Worm (Caenorhabditis elegans): ENCODE measurements around the gene nhr-234.

The nhr-234 gene

ce11 chrII:12669882-12670281 is 33.4 kb downstream of the nhr-234 start:
- TF ChIP-seq unc-62 (GFP tag; optimal IDR thresholded peaks at IDR 0.05) = no peak

- TF ChIP-seq unc-62 (GFP tag; optimal IDR thresholded peaks at IDR 0.05) = no peak
Measured at ce11 chrII:12670877-12671864, 34.7 kb downstream of the nhr-234 start.

ce11 chrII:12671892-12672291 is 35.4 kb downstream of the nhr-234 start:
- TF ChIP-seq unc-62 (GFP tag; optimal IDR thresholded peaks at IDR 0.05) = no peak

ce11 chrII:12672512-12672911 is 36.0 kb downstream of the nhr-234 start:
- no peak for TF ChIP-seq unc-62 (GFP tag; optimal IDR thresholded peaks at IDR 0.05)

ce11 chrII:12673311-12673710 is 36.8 kb downstream of the nhr-234 start:
- no peak for TF ChIP-seq unc-62 (GFP tag; optimal IDR thresholded peaks at IDR 0.05)

- TF ChIP-seq unc-62 (GFP tag; optimal IDR thresholded peaks at IDR 0.05) = no peak
Measured at ce11 chrII:12677710-12677974, 41.2 kb downstream of the nhr-234 start, which contains the start of gene Y38E10A.22. TSS of gene Y38E10A.22 (minus strand) at chrII:12677810.

- no peak for TF ChIP-seq unc-62 (GFP tag; optimal IDR thresholded peaks at IDR 0.05)
Measured at ce11 chrII:12677975-12678866, 41.7 kb downstream of the nhr-234 start.

ce11 chrII:12678867-12679134 is 42.3 kb downstream of the nhr-234 start, which contains the start of gene Y38E10A.24:
TSS of gene Y38E10A.24 (plus strand) at chrII:12679035.
- no peak for TF ChIP-seq unc-62 (GFP tag; optimal IDR thresholded peaks at IDR 0.05)

- no peak for TF ChIP-seq unc-62 (GFP tag; optimal IDR thresholded peaks at IDR 0.05)
Measured at ce11 chrII:12679635-12680034, 43.2 kb downstream of the nhr-234 start, which contains the start of the genes Y38E10A.33 and cox-10. TSS of gene Y38E10A.33 (minus strand) at chrII:12679646. TSS of gene cox-10 (plus strand) at chrII:12679954.
